Worm (Caenorhabditis elegans) whole organism, young adult: ENCODE data around the gene ctr-9.

Experiments
- B0035.1 ChIP-seq: sonication (generic microtip); optimal IDR thresholded peaks from 2 replicates; lab custom pipeline; 2016; ENCODE audit warnings: missing genetic modification characterization, mild to moderate bottlenecking, missing compliant biosample characterization, missing genotype, missing genetic modification reagents
- B0336.3 ChIP-seq: fragments of 200-800 bp; sonication (Bioruptor generic); IDR thresholded peaks from 2 replicates; pipeline ENCODE4 v1.3.6; 2022; ENCODE audit warnings: missing genetic modification characterization, missing compliant biosample characterization
- C17E4.6 ChIP-seq: fragments of 200-800 bp; sonication (Bioruptor generic); IDR thresholded peaks from 2 replicates; pipeline ENCODE4 v1.3.6; 2022; ENCODE audit warnings: missing genetic modification reagents, missing genetic modification characterization, missing compliant biosample characterization
- D2030.7 ChIP-seq: fragments of 200-800 bp; sonication (Bioruptor generic); IDR thresholded peaks from 2 replicates; pipeline ENCODE4 v1.3.6; 2022; ENCODE audit warnings: missing genetic modification reagents, missing genetic modification characterization, missing compliant biosample characterization
- F22D6.2 ChIP-seq: sonication (generic microtip); optimal IDR thresholded peaks from 2 replicates; lab custom pipeline; 2016; ENCODE audit warnings: mild to moderate bottlenecking, missing genetic modification characterization, missing compliant biosample characterization
- F23B12.7 ChIP-seq: sonication (generic microtip); optimal IDR thresholded peaks from 2 replicates; lab custom pipeline; 2017; ENCODE audit warnings: missing genetic modification characterization, mild to moderate bottlenecking, missing compliant biosample characterization, antibody characterized with exemption, moderate library complexity; ENCODE audit not compliant: insufficient read depth
- F39B2.1 ChIP-seq: fragments of 200-800 bp; sonication (Bioruptor generic); IDR thresholded peaks from 2 replicates; pipeline ENCODE4 v1.3.6; 2022; ENCODE audit warnings: missing genetic modification reagents, missing genetic modification characterization, missing compliant biosample characterization
- T07F8.4 ChIP-seq: sonication (generic microtip); optimal IDR thresholded peaks from 2 replicates; lab custom pipeline; 2016; ENCODE audit warnings: mild to moderate bottlenecking, missing genetic modification characterization, moderate library complexity, missing compliant biosample characterization
- Y53G8AR.9 ChIP-seq: fragments of 200-800 bp; sonication (Bioruptor generic); conservative IDR thresholded peaks from 2 replicates; pipeline ENCODE4 v1.3.6; 2022; ENCODE audit warnings: missing genetic modification reagents, missing genetic modification characterization, missing compliant biosample characterization
- Y67H2A.10 ChIP-seq: fragments of 200-800 bp; sonication (Bioruptor generic); conservative IDR thresholded peaks from 2 replicates; pipeline ENCODE4 v1.3.6; 2022; ENCODE audit warnings: missing genetic modification reagents, missing genetic modification characterization, missing compliant biosample characterization
- Y79H2A.3 ChIP-seq: fragments of 200-800 bp; sonication (Bioruptor generic); conservative IDR thresholded peaks from 2 replicates; pipeline ENCODE4 v1.3.6; 2022; ENCODE audit warnings: missing genetic modification reagents, missing genetic modification characterization, missing compliant biosample characterization
- ama-1 ChIP-seq, 3 experiments: fragments of 150-350 bp in 1 of 3; sonication (generic microtip) in 2 of 3; optimal IDR thresholded peaks; 2 replicates each; lab custom pipeline; 2014 to 2018; ENCODE audit warnings: missing biosample characterization in 2 of 3, missing genetic modification characterization in 2 of 3, missing genetic modification reagents in 2 of 3
- aptf-2 ChIP-seq: fragments of 200-800 bp; sonication (Bioruptor generic); conservative IDR thresholded peaks from 2 replicates; pipeline ENCODE4 v1.3.6; 2022; ENCODE audit warnings: missing genetic modification reagents, missing genetic modification characterization, missing compliant biosample characterization
- aptf-3 ChIP-seq: fragments of 200-800 bp; sonication (Bioruptor generic); IDR thresholded peaks from 2 replicates; pipeline ENCODE4 v1.3.6; 2022; ENCODE audit warnings: missing genetic modification characterization, missing compliant biosample characterization
- athp-1 ChIP-seq: sonication (generic microtip); optimal IDR thresholded peaks from 2 replicates; lab custom pipeline; 2017; ENCODE audit warnings: mild to moderate bottlenecking, missing genetic modification characterization, missing compliant biosample characterization
- attf-5 ChIP-seq: fragments of 200-800 bp; sonication (Bioruptor generic); optimal IDR thresholded peaks from 2 replicates; lab custom pipeline; 2018; ENCODE audit warnings: mild to moderate bottlenecking, missing genetic modification characterization, missing compliant biosample characterization
- bed-1 ChIP-seq: fragments of 200-800 bp; sonication (Bioruptor generic); IDR thresholded peaks from 2 replicates; pipeline ENCODE4 v1.3.6; 2022; ENCODE audit warnings: missing genetic modification reagents, missing genetic modification characterization, missing compliant biosample characterization
- bed-2 ChIP-seq: fragments of 200-800 bp; sonication (Bioruptor generic); IDR thresholded peaks from 2 replicates; pipeline ENCODE4 v1.3.6; 2022; ENCODE audit warnings: missing genetic modification reagents, missing genetic modification characterization, missing compliant biosample characterization
- ccch-3 ChIP-seq: fragments of 200-800 bp; sonication (Bioruptor generic); optimal IDR thresholded peaks from 2 replicates; lab custom pipeline; 2018; ENCODE audit warnings: mild to moderate bottlenecking, missing genetic modification characterization, missing compliant biosample characterization
- cebp-2 ChIP-seq: fragments of 200-800 bp; sonication (Bioruptor generic); IDR thresholded peaks from 2 replicates; pipeline ENCODE4 v1.3.6; 2022; ENCODE audit warnings: missing genetic modification characterization, missing compliant biosample characterization
- ceh-100 ChIP-seq: fragments of 200-800 bp; sonication (Bioruptor generic); IDR thresholded peaks from 2 replicates; pipeline ENCODE4 v1.3.6; 2022; ENCODE audit warnings: missing genetic modification reagents, missing genetic modification characterization, missing compliant biosample characterization
- ceh-79 ChIP-seq: sonication (generic microtip); optimal IDR thresholded peaks from 2 replicates; lab custom pipeline; 2017; ENCODE audit warnings: mild to moderate bottlenecking, missing genetic modification characterization, missing compliant biosample characterization
- dox-1 ChIP-seq: fragments of 200-800 bp; sonication (Bioruptor generic); IDR thresholded peaks from 2 replicates; pipeline ENCODE4 v1.3.6; 2022; ENCODE audit warnings: missing genetic modification reagents, missing genetic modification characterization, missing compliant biosample characterization
- dpl-1 ChIP-seq: fragments of 150-350 bp; optimal IDR thresholded peaks from 2 replicates; lab custom pipeline; 2014; ENCODE audit warnings: missing biosample characterization, missing genetic modification reagents, missing genetic modification characterization
- egl-18 ChIP-seq: fragments of 200-800 bp; sonication (Bioruptor generic); IDR thresholded peaks from 2 replicates; pipeline ENCODE4 v1.3.6; 2022; ENCODE audit warnings: missing genetic modification reagents, missing genetic modification characterization, missing compliant biosample characterization
- fkh-3 ChIP-seq: sonication (generic microtip); optimal IDR thresholded peaks from 2 replicates; lab custom pipeline; 2016; ENCODE audit warnings: mild to moderate bottlenecking, missing genetic modification characterization, missing compliant biosample characterization
- hmg-20 ChIP-seq: fragments of 200-800 bp; sonication (Bioruptor generic); IDR thresholded peaks from 2 replicates; pipeline ENCODE4 v1.3.6; 2022; ENCODE audit warnings: missing genetic modification reagents, missing genetic modification characterization, missing compliant biosample characterization
- hsf-1 ChIP-seq: fragments of 200-800 bp; sonication (Bioruptor generic); IDR thresholded peaks from 2 replicates; pipeline ENCODE4 v1.3.6; 2022; ENCODE audit warnings: missing genetic modification reagents, missing genetic modification characterization, missing compliant biosample characterization
- lin-26 ChIP-seq: fragments of 200-800 bp; sonication (Bioruptor generic); IDR thresholded peaks from 2 replicates; pipeline ENCODE4 v1.3.6; 2022; ENCODE audit warnings: missing genetic modification reagents, missing genetic modification characterization, missing compliant biosample characterization
- lir-1 ChIP-seq: fragments of 200-800 bp; sonication (Bioruptor generic); conservative IDR thresholded peaks from 2 replicates; pipeline ENCODE4 v1.3.6; 2022; ENCODE audit warnings: missing genetic modification reagents, missing genetic modification characterization, missing compliant biosample characterization
- madf-10 ChIP-seq: sonication (generic microtip); optimal IDR thresholded peaks from 2 replicates; lab custom pipeline; 2016; ENCODE audit warnings: mild to moderate bottlenecking, missing genetic modification characterization, missing compliant biosample characterization
- madf-6 ChIP-seq: fragments of 200-800 bp; sonication (Bioruptor generic); IDR thresholded peaks from 2 replicates; pipeline ENCODE4 v1.3.6; 2022; ENCODE audit warnings: missing genetic modification reagents, missing genetic modification characterization, missing compliant biosample characterization
- mes-4 ChIP-seq: sonication (generic microtip); optimal IDR thresholded peaks from 2 replicates; lab custom pipeline; 2016; ENCODE audit warnings: missing genotype, missing genetic modification characterization, missing compliant biosample characterization
- mxl-1 ChIP-seq: sonication (generic microtip); optimal IDR thresholded peaks from 2 replicates; lab custom pipeline; 2016; ENCODE audit warnings: missing genetic modification characterization, missing compliant biosample characterization
- nfya-1 ChIP-seq: sonication (generic microtip); optimal IDR thresholded peaks from 2 replicates; lab custom pipeline; 2017; ENCODE audit warnings: antibody characterized with exemption, missing compliant biosample characterization, missing genetic modification characterization, borderline replicate concordance; ENCODE audit not compliant: insufficient read depth
- nhr-179 ChIP-seq: sonication (generic microtip); optimal IDR thresholded peaks from 2 replicates; lab custom pipeline; 2016; ENCODE audit warnings: mild to moderate bottlenecking, missing genetic modification characterization, missing compliant biosample characterization
- nhr-27 ChIP-seq: fragments of 200-800 bp; sonication (Bioruptor generic); optimal IDR thresholded peaks from 2 replicates; lab custom pipeline; 2018; ENCODE audit warnings: mild to moderate bottlenecking, missing genetic modification characterization, moderate library complexity, missing compliant biosample characterization
- nhr-90 ChIP-seq: sonication (generic microtip); optimal IDR thresholded peaks from 2 replicates; lab custom pipeline; 2016; ENCODE audit warnings: missing genotype, mild to moderate bottlenecking, missing genetic modification characterization, missing compliant biosample characterization
- sdz-38 ChIP-seq: sonication (generic microtip); optimal IDR thresholded peaks from 2 replicates; lab custom pipeline; 2016; ENCODE audit warnings: missing genotype, missing genetic modification characterization, missing compliant biosample characterization
- snpc-3.4 ChIP-seq: sonication (generic microtip); optimal IDR thresholded peaks from 2 replicates; lab custom pipeline; 2017; ENCODE audit warnings: missing genetic modification characterization, mild to moderate bottlenecking, missing compliant biosample characterization, antibody characterized with exemption, moderate library complexity, missing genotype, missing genetic modification reagents
- sptf-2 ChIP-seq: fragments of 200-800 bp; sonication (Bioruptor generic); optimal IDR thresholded peaks from 2 replicates; lab custom pipeline; 2018; ENCODE audit warnings: mild to moderate bottlenecking, missing genetic modification characterization, missing compliant biosample characterization
- tlf-1 ChIP-seq: fragments of 200-800 bp; sonication (Bioruptor generic); optimal IDR thresholded peaks from 2 replicates; lab custom pipeline; 2018; ENCODE audit warnings: mild to moderate bottlenecking, missing genetic modification characterization, missing compliant biosample characterization
- unc-62 ChIP-seq: fragments of 150-350 bp; optimal IDR thresholded peaks from 2 replicates; lab custom pipeline; 2014; ENCODE audit warnings: missing biosample characterization, missing genetic modification reagents, missing genetic modification characterization
- ztf-18 ChIP-seq: sonication (generic microtip); optimal IDR thresholded peaks from 2 replicates; lab custom pipeline; 2016; ENCODE audit warnings: missing genotype, mild to moderate bottlenecking, missing genetic modification characterization, missing compliant biosample characterization
- ztf-25 ChIP-seq: fragments of 200-800 bp; sonication (Bioruptor generic); IDR thresholded peaks from 2 replicates; pipeline ENCODE4 v1.3.6; 2022; ENCODE audit warnings: missing genetic modification reagents, missing genetic modification characterization, missing compliant biosample characterization

The ctr-9 gene

DNA sequence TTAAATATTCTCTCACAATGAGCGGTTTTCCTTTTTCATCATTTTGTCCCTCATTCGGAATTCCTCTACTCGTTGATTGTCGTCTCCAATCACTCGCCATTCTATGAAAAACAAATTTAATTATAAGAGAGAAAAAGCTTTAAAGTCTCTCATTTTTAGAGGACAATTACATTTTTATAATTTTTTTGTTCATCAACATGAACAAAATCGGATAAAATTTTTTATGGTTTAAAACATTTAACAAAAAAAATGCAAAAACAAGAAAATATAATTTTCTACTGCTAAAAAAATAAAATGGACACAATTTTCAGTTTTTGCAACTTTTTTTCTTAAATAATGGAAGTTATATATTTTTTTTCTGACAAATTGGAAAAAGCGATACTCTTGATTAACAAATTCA is 25.0 kb downstream of the ctr-9 start, which contains the start of gene F55H2.7:
F55H2.7 (minus strand) TSS at position 101 of the 400 bp plus-strand sequence.
- no peak for TF ChIP-seq aptf-2
- TF ChIP-seq madf-10 (tag; lab: Kevin White, UChicago) = no peak
- no peak for TF ChIP-seq D2030.7
- peak; percentile 8 for TF ChIP-seq snpc-3.4 (tag; lab: Kevin White, UChicago)

ce11 chrIII:9521410-9522090 is 30.4 kb downstream of the ctr-9 start, which contains the start of the genes clu-1 and prp-40:
Gene clu-1, minus strand, starts transcription at chrIII:9521460.
Gene prp-40, plus strand, starts transcription at chrIII:9522075.
- no peak for TF ChIP-seq Y67H2A.10 (GFP tag; lab: Robert Waterston, UW)
- peak; percentile 80 for TF ChIP-seq B0336.3 (GFP tag; lab: Robert Waterston, UW)
- peak; percentile 64; the same call in 1 of the 2 replicates for TF ChIP-seq hmg-20
- no peak for TF ChIP-seq ceh-79 (tag; lab: Kevin White, UChicago)
- no peak for TF ChIP-seq fkh-3 (tag; lab: Kevin White, UChicago)
- peak; percentile 80; the same call in 1 of the 2 replicates for TF ChIP-seq Y53G8AR.9 (GFP tag; lab: Robert Waterston, UW)
- no peak for TF ChIP-seq egl-18 (GFP tag; lab: Robert Waterston, UW)
- TF ChIP-seq cebp-2 (GFP tag; lab: Robert Waterston, UW) = no peak
- no peak for TF ChIP-seq mxl-1 (tag; lab: Kevin White, UChicago)
- no peak for TF ChIP-seq F39B2.1 (GFP tag; lab: Robert Waterston, UW)
- TF ChIP-seq madf-10 (tag; lab: Kevin White, UChicago) = peak; percentile 23
- TF ChIP-seq attf-5 (GFP tag; lab: Kevin White, UChicago) = peak; percentile 94
- TF ChIP-seq F23B12.7 = peak; percentile 90
- TF ChIP-seq bed-1 (GFP tag; lab: Robert Waterston, UW) = no peak
- no peak for TF ChIP-seq B0035.1 (tag; lab: Kevin White, UChicago)
- TF ChIP-seq ccch-3 (GFP tag; lab: Kevin White, UChicago) = no peak
- TF ChIP-seq aptf-3 = no peak
- TF ChIP-seq lir-1 (GFP tag; lab: Robert Waterston, UW) = no peak; the same call in 1 of the 2 replicates
- TF ChIP-seq C17E4.6 (GFP tag; lab: Robert Waterston, UW) = 0 out of 2 replicates have a peak, but pooled peaks have one; percentile 26
- TF ChIP-seq ceh-100 (GFP tag; lab: Robert Waterston, UW) = peak; percentile 77
- TF ChIP-seq mes-4 = no peak
- TF ChIP-seq sdz-38 (tag; lab: Kevin White, UChicago) = no peak
- TF ChIP-seq T07F8.4 (tag; lab: Kevin White, UChicago) = no peak
- TF ChIP-seq nhr-27 = no peak
- TF ChIP-seq nfya-1 (tag; lab: Kevin White, UChicago) = no peak
- TF ChIP-seq nhr-90 (tag; lab: Kevin White, UChicago) = no peak
- peak; percentile 94 for TF ChIP-seq dox-1
- no peak for TF ChIP-seq bed-2 (GFP tag; lab: Robert Waterston, UW)
- TF ChIP-seq hsf-1 = peak; percentile 35; the same call in 1 of the 2 replicates
- TF ChIP-seq dpl-1 = peak; percentile 39
- no peak for TF ChIP-seq ztf-25
- TF ChIP-seq Y79H2A.3 (GFP tag; lab: Robert Waterston, UW) = no peak
- TF ChIP-seq athp-1 (tag; lab: Kevin White, UChicago) = peak; percentile 5
- TF ChIP-seq F22D6.2 (tag; lab: Kevin White, UChicago) = no peak
- TF ChIP-seq aptf-2 = no peak
- TF ChIP-seq unc-62 (GFP tag; lab: Kevin White, UChicago) = no peak
- TF ChIP-seq sptf-2 (GFP tag; lab: Kevin White, UChicago) = peak; percentile 13
- no peak for TF ChIP-seq nhr-179
- peak; percentile 98 for TF ChIP-seq ztf-18 (tag; lab: Kevin White, UChicago)
- TF ChIP-seq lin-26 = no peak
- peak; percentile 69 for TF ChIP-seq tlf-1 (GFP tag; lab: Kevin White, UChicago)
- TF ChIP-seq madf-6 = peak; percentile 79
- TF ChIP-seq ama-1 (optimal IDR thresholded peaks at IDR 0.05; lab: Kevin White, UChicago) = no peak
- TF ChIP-seq ama-1 (GFP tag; optimal IDR thresholded peaks at IDR 0.05; lab: Kevin White, UChicago) = no peak
